Worm (Caenorhabditis elegans): ENCODE results near the gene F18A11.5.

The F18A11.5 gene

ce11 chrII:12994009-12994788, 19.9 kb downstream of the F18A11.5 start (continued):
- TF ChIP-seq hpl-2 (GFP tag; optimal IDR thresholded peaks at IDR 0.05), result no peak
- TF ChIP-seq Y116A8C.19 (tag; optimal IDR thresholded peaks at IDR 0.05; ENCODE audit: borderline replicate concordance), result no peak

- peak; percentile 48 for TF ChIP-seq aly-2 (tag; optimal IDR thresholded peaks at IDR 0.05)
- no peak for TF ChIP-seq unc-86 (tag; optimal IDR thresholded peaks at IDR 0.05)
- peak; percentile 45 for TF ChIP-seq nhr-85 (tag)
These were observed 21.1 kb downstream of the F18A11.5 start for ce11 chrII:12992980-12993379.

DNA sequence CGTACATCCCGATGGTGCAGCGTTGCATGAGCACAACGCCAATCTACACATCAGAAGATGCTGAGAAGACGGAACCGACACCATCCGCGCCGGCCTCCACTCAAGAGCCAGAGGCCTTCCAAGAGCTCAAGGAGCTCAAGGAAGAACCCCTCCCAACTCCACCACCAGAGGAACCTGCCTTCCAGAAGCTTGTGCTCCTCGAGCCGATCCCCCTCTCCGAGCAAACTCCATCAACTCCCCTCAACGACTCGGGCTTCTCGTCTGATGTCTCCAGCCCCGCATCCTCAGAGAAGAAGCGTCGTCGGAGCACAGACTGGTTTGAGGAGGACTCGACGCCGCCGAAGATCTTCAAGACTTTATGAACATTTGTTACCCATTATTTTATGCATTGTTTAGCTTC, 21.9 kb downstream of the F18A11.5 start:
- TF ChIP-seq ztf-4 (tag; optimal IDR thresholded peaks at IDR 0.05) (no peak), lin-14 (GFP tag; optimal IDR thresholded peaks at IDR 0.05) (no peak), dpl-1 (GFP tag; optimal IDR thresholded peaks at IDR 0.05) (no peak), lin-35 (GFP tag; optimal IDR thresholded peaks at IDR 0.05) (no peak), C34B4.2 (tag; optimal IDR thresholded peaks at IDR 0.05) (no peak), elt-3 (tag; optimal IDR thresholded peaks at IDR 0.05) (no peak), isw-1 (GFP tag; IDR thresholded peaks at IDR 0.05) (no peak), alr-1 (tag; optimal IDR thresholded peaks at IDR 0.05; ENCODE audit: borderline replicate concordance) (no peak), sptf-1 (tag; optimal IDR thresholded peaks at IDR 0.05) (no peak), pax-3 (tag; optimal IDR thresholded peaks at IDR 0.05) (no peak), snu-23 (GFP tag; optimal IDR thresholded peaks at IDR 0.05) (no peak)

DNA sequence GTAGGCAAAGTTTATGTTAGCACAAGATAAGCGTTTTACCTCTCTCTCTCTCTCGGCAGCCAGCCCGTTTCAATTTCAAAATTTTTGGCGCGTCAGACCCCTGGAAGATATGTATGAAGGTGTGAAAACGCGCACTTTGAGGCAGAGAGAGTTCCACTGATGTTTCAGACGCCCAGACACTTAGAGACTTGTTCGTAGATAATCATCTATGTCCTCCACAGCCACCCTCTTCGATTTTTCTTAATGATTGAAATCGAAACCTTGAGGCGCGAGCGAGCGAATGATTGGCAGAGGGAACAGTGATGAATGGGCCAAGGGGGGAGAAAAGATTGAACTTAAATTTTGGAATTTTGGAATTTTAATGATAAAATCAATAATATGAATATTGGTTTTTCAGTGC, 22.5 kb downstream of the F18A11.5 start:
- TF ChIP-seq dpl-1 (GFP tag; optimal IDR thresholded peaks at IDR 0.05), result no peak
- no peak for TF ChIP-seq ceh-88 (GFP tag; IDR thresholded peaks at IDR 0.05)
- TF ChIP-seq nhr-85 (tag), result peak; percentile 90
- no peak for TF ChIP-seq efl-1 (optimal IDR thresholded peaks at IDR 0.05)
- TF ChIP-seq efl-1 (GFP tag; optimal IDR thresholded peaks at IDR 0.05 in 1 of 2), result peak in 1 of 2 experiments; percentile 49
- no peak for TF ChIP-seq xbp-1 (tag; optimal IDR thresholded peaks at IDR 0.05)
- TF ChIP-seq isw-1 (GFP tag; IDR thresholded peaks at IDR 0.05), result no peak
- peak; percentile 31 for TF ChIP-seq blmp-1 (tag; optimal IDR thresholded peaks at IDR 0.05)
- TF ChIP-seq lin-14 (GFP tag; optimal IDR thresholded peaks at IDR 0.05), result peak; percentile 62
- no peak for TF ChIP-seq nhr-12 (tag; optimal IDR thresholded peaks at IDR 0.05)
- no peak for TF ChIP-seq dsc-1 (tag; optimal IDR thresholded peaks at IDR 0.05)
- no peak for TF ChIP-seq nhr-77 (tag; optimal IDR thresholded peaks at IDR 0.05)
- peak; percentile 22 for TF ChIP-seq rnt-1 (tag; optimal IDR thresholded peaks at IDR 0.05)

- TF ChIP-seq unc-86 (tag; optimal IDR thresholded peaks at IDR 0.05), result peak; percentile 22
- TF ChIP-seq ztf-11 (tag; optimal IDR thresholded peaks at IDR 0.05), result peak in 1 of 2 experiments; percentile 68
- TF ChIP-seq fkh-8 (tag; optimal IDR thresholded peaks at IDR 0.05), result no peak
- no peak for TF ChIP-seq ztf-4 (tag; optimal IDR thresholded peaks at IDR 0.05)
These were observed 23.0 kb downstream of the F18A11.5 start for ce11 chrII:12990964-12991593.

DNA sequence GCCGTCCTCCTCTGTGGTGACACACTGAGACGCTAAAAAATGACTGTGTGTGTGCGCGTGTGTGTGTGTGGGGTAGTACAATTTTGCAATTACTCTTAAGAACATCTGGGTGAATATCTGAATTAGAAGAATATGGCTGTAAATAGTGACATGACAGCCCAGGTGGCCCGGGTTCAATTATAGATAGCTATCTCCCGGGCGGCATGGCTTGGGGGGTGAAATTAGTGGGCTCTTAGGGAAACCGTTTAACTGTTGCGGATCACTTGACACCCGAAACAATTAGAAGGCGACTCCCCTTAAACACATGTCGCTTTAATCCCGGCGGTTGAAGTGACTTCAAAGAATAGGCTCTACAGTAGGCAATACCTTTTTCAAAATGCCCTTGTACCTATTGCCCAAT, 23.9 kb downstream of the F18A11.5 start:
- TF ChIP-seq ztf-11 (tag; optimal IDR thresholded peaks at IDR 0.05), result peak in 1 of 2 experiments; percentile 25
- no peak for TF ChIP-seq lin-15B (tag; optimal IDR thresholded peaks at IDR 0.05)

DNA sequence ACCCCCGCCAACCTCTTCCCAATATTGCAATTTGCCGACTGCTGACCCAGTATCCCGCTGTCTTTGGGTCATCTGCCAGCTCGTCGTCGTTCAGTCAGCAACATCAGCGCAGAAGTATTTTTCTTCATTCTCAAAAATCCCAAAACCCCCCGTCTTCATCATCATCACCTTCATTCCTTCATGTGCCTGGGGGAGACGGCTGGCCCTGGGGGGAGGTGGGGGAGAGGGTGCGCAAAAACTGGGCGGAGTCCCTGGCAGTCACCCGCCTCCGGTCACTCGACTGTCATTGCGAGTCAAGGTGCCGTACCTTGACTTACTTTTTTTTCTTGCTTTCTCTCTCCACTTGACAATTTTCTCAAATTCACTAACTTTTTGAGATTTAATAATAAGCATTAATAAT, 26.3 kb downstream of the F18A11.5 start:
- TF ChIP-seq lin-35 (GFP tag; optimal IDR thresholded peaks at IDR 0.05), result no peak

Measured in whole organism, L1 larva.